Worm (Caenorhabditis elegans) whole organism, early embryonic: ENCODE data around the gene srh-295.
"Not testable (repeated sequence)": the region's sequence is repeated elsewhere in the genome, so short reads cannot be mapped to it uniquely, and the experiment has no call there.

Source experiments
- B0310.2 ChIP-seq: sonication (generic microtip); optimal IDR thresholded peaks from 2 replicates; lab custom pipeline; 2016; ENCODE audit warnings: mild to moderate bottlenecking, missing genetic modification characterization, missing compliant biosample characterization
- F13C5.2 ChIP-seq: sonication (generic microtip); optimal IDR thresholded peaks from 2 replicates; lab custom pipeline; 2017; ENCODE audit warnings: mild to moderate bottlenecking, missing genetic modification characterization, inconsistent platforms, missing compliant biosample characterization
- aly-1 ChIP-seq: sonication (generic microtip); optimal IDR thresholded peaks from 2 replicates; lab custom pipeline; 2016; ENCODE audit warnings: missing genetic modification characterization, missing compliant biosample characterization
- ama-1 ChIP-seq: fragments of 150-350 bp; optimal IDR thresholded peaks from 2 replicates; lab custom pipeline; 2014
- ceh-13 ChIP-seq: fragments of 200-800 bp; sonication (Bioruptor generic); optimal IDR thresholded peaks from 2 replicates; lab custom pipeline; 2018; ENCODE audit warnings: mild to moderate bottlenecking, missing genetic modification characterization, missing compliant biosample characterization
- ceh-36 ChIP-seq: sonication (generic microtip); optimal IDR thresholded peaks from 2 replicates; lab custom pipeline; 2016; ENCODE audit warnings: missing genetic modification characterization, inconsistent platforms, missing compliant biosample characterization
- ets-7 ChIP-seq: sonication (generic microtip); optimal IDR thresholded peaks from 2 replicates; lab custom pipeline; 2016; ENCODE audit warnings: missing genotype, missing genetic modification characterization, missing compliant biosample characterization
- flt-1 ChIP-seq: fragments of 200-800 bp; sonication (Bioruptor generic); IDR thresholded peaks from 2 replicates; pipeline ENCODE4 v1.3.6; 2022; ENCODE audit warnings: missing genetic modification characterization, missing compliant biosample characterization
- hmbx-1 ChIP-seq: sonication (generic microtip); optimal IDR thresholded peaks from 2 replicates; lab custom pipeline; 2016; ENCODE audit warnings: mild to moderate bottlenecking, missing genetic modification characterization, missing compliant biosample characterization
- hmg-4 ChIP-seq: fragments of 200-800 bp; sonication (Bioruptor generic); optimal IDR thresholded peaks from 2 replicates; lab custom pipeline; 2018; ENCODE audit warnings: mild to moderate bottlenecking, missing genetic modification characterization, missing compliant biosample characterization
- hnd-1 ChIP-seq: sonication (generic microtip); optimal IDR thresholded peaks from 2 replicates; lab custom pipeline; 2016; ENCODE audit warnings: missing genetic modification characterization, missing compliant biosample characterization
- pes-1 ChIP-seq: fragments of 200-800 bp; sonication (Bioruptor generic); IDR thresholded peaks from 2 replicates; pipeline ENCODE4 v1.3.6; 2022; ENCODE audit warnings: missing genetic modification reagents, missing genetic modification characterization, missing compliant biosample characterization
- scrt-1 ChIP-seq: fragments of 200-800 bp; sonication (Bioruptor generic); IDR thresholded peaks from 2 replicates; pipeline ENCODE4 v1.3.6; 2022; ENCODE audit warnings: missing genetic modification characterization, missing compliant biosample characterization
- sea-1 ChIP-seq: fragments of 200-800 bp; sonication (Bioruptor generic); conservative IDR thresholded peaks from 2 replicates; pipeline ENCODE4 v1.3.6; 2022; ENCODE audit warnings: missing genetic modification characterization, missing compliant biosample characterization
- tbx-11 ChIP-seq: fragments of 200-800 bp; sonication (Bioruptor generic); IDR thresholded peaks from 2 replicates; pipeline ENCODE4 v1.3.6; 2022; ENCODE audit warnings: missing genetic modification characterization, missing compliant biosample characterization
- tbx-37 ChIP-seq: fragments of 200-800 bp; sonication (Bioruptor generic); conservative IDR thresholded peaks from 2 replicates; pipeline ENCODE4 v1.3.6; 2022; ENCODE audit warnings: missing genetic modification reagents, missing genetic modification characterization, missing compliant biosample characterization
- tra-4 ChIP-seq: sonication (generic microtip); optimal IDR thresholded peaks from 2 replicates; lab custom pipeline; 2017; ENCODE audit warnings: missing genetic modification characterization, missing compliant biosample characterization

srh-295 gene

ce11 chrV:15354648-15355047 is 24.2 kb downstream of the srh-295 start, which contains the start of gene C29F3.7:
Gene C29F3.7 (plus strand): TSS chrV:15354901.
- TF ChIP-seq ceh-36 (tag; lab: Kevin White, UChicago) (no peak), tra-4 (tag; lab: Kevin White, UChicago) (no peak), aly-1 (no peak), scrt-1 (GFP tag; lab: Robert Waterston, UW) (no peak), B0310.2 (no peak), sea-1 (no peak), flt-1 (GFP tag; lab: Robert Waterston, UW) (no peak), hnd-1 (no peak), tbx-11 (GFP tag; lab: Robert Waterston, UW) (no peak), ets-7 (tag; lab: Kevin White, UChicago) (no peak), hmg-4 (GFP tag; lab: Kevin White, UChicago) (no peak)

- TF ChIP-seq ets-7 (tag; lab: Kevin White, UChicago); sea-1; F13C5.2: not testable (repeated sequence)
Measured at ce11 chrV:15361412-15361811, 31.0 kb downstream of the srh-295 start, which contains the start of gene ech-1.1. Gene ech-1.1 (minus strand): TSS chrV:15361512.

ce11 chrV:15367770-15368169 is 37.4 kb downstream of the srh-295 start:
- TF ChIP-seq pes-1 (GFP tag; lab: Robert Waterston, UW) = no peak
- TF ChIP-seq ama-1 (lab: Kevin White, UChicago) = no peak
- TF ChIP-seq sea-1 = no peak
- TF ChIP-seq flt-1 (GFP tag; lab: Robert Waterston, UW) = no peak

ce11 chrV:15369707-15370106 is 39.3 kb downstream of the srh-295 start, which contains the start of gene nhr-269:
Gene nhr-269 (minus strand): TSS chrV:15369807.
- TF ChIP-seq hmg-4 (GFP tag; lab: Kevin White, UChicago) (no peak), tbx-37 (GFP tag; lab: Robert Waterston, UW) (no peak)

ce11 chrV:15376223-15376622 is 45.8 kb downstream of the srh-295 start, which contains the start of gene srh-52:
Gene srh-52 (minus strand): TSS chrV:15376323.
- TF ChIP-seq hmbx-1 (tag; lab: Kevin White, UChicago) (no peak), flt-1 (GFP tag; lab: Robert Waterston, UW) (no peak), sea-1 (no peak), hnd-1 (no peak), pes-1 (GFP tag; lab: Robert Waterston, UW) (no peak), ama-1 (lab: Kevin White, UChicago) (no peak), ceh-13 (no peak), ets-7 (tag; lab: Kevin White, UChicago) (no peak), aly-1 (no peak), hmg-4 (GFP tag; lab: Kevin White, UChicago) (no peak)

ce11 chrV:15377903-15378302 is 47.5 kb downstream of the srh-295 start, which contains the start of gene srh-122:
Gene srh-122 (minus strand): TSS chrV:15378003.
- TF ChIP-seq hmbx-1 (tag; lab: Kevin White, UChicago) (no peak), tbx-11 (GFP tag; lab: Robert Waterston, UW) (no peak), B0310.2 (no peak), ceh-13 (no peak), flt-1 (GFP tag; lab: Robert Waterston, UW) (no peak), ama-1 (lab: Kevin White, UChicago) (no peak), hmg-4 (GFP tag; lab: Kevin White, UChicago) (no peak), ceh-36 (tag; lab: Kevin White, UChicago) (no peak), tbx-37 (GFP tag; lab: Robert Waterston, UW) (no peak), ets-7 (tag; lab: Kevin White, UChicago) (no peak), hnd-1 (no peak), tra-4 (tag; lab: Kevin White, UChicago) (no peak), aly-1 (no peak), pes-1 (GFP tag; lab: Robert Waterston, UW) (no peak), scrt-1 (GFP tag; lab: Robert Waterston, UW) (no peak), F13C5.2 (no peak), sea-1 (no peak)

- TF ChIP-seq pes-1 (GFP tag; lab: Robert Waterston, UW) = no peak
- no peak for TF ChIP-seq tbx-37 (GFP tag; lab: Robert Waterston, UW)
- TF ChIP-seq F13C5.2 = no peak
Measured at ce11 chrV:15379817-15380216, 49.4 kb downstream of the srh-295 start, which contains the start of gene srh-251. Gene srh-251 (minus strand): TSS chrV:15379917.

- TF ChIP-seq aly-1 = no peak
- TF ChIP-seq ets-7 (tag; lab: Kevin White, UChicago) = no peak
- no peak for TF ChIP-seq tbx-11 (GFP tag; lab: Robert Waterston, UW)
- no peak for TF ChIP-seq sea-1
- TF ChIP-seq flt-1 (GFP tag; lab: Robert Waterston, UW) = no peak
- TF ChIP-seq scrt-1 (GFP tag; lab: Robert Waterston, UW) = no peak
- TF ChIP-seq ceh-36 (tag; lab: Kevin White, UChicago) = no peak
- TF ChIP-seq hnd-1 = no peak
- TF ChIP-seq ama-1 (lab: Kevin White, UChicago) = no peak
- no peak for TF ChIP-seq pes-1 (GFP tag; lab: Robert Waterston, UW)
Measured at ce11 chrV:15380857-15381256, 50.4 kb downstream of the srh-295 start, which contains the start of gene dhs-23. Gene dhs-23 (plus strand): TSS chrV:15381219.
